Fruit fly (Drosophila melanogaster): ENCODE measurements around the gene CG34177.

Gene CG34177

dm6 chr2L:4463323-4463722 lies 29.6 kb downstream of the CG34177 start, which contains the start of the genes CG15443 and Paris (continued):
- no peak for TF ChIP-seq Hand (GFP tag; optimal IDR thresholded peaks at IDR 0.05)
- TF ChIP-seq dan (GFP tag; IDR thresholded peaks at IDR 0.05): no peak
- peak; percentile 69 for TF ChIP-seq MBD-R2 (GFP tag; IDR thresholded peaks at IDR 0.05)
- TF ChIP-seq NC2α (GFP tag; optimal IDR thresholded peaks at IDR 0.05): no peak
- TF ChIP-seq CG12299 (tag; optimal IDR thresholded peaks at IDR 0.05): no peak
- TF ChIP-seq danr (GFP tag; IDR thresholded peaks at IDR 0.05): no peak
- no peak for TF ChIP-seq Atf3 (GFP tag; optimal IDR thresholded peaks at IDR 0.05)
- TF ChIP-seq usp (GFP tag; optimal IDR thresholded peaks at IDR 0.05): no peak
- peak; percentile 39 for TF ChIP-seq CoRest (tag; optimal IDR thresholded peaks at IDR 0.05)
- TF ChIP-seq sim (GFP tag; IDR thresholded peaks at IDR 0.05): no peak
- no peak for TF ChIP-seq Optix (GFP tag; IDR thresholded peaks at IDR 0.05)
- no peak for TF ChIP-seq NK7.1 (GFP tag; optimal IDR thresholded peaks at IDR 0.05)
- peak; percentile 60 for TF ChIP-seq CG14710 (tag; optimal IDR thresholded peaks at IDR 0.05)
- peak; percentile 57; the same call in 2 of the 3 replicates for TF ChIP-seq ci (GFP tag; IDR thresholded peaks at IDR 0.05)
- TF ChIP-seq Aef1 (GFP tag; IDR thresholded peaks at IDR 0.05): no peak
- TF ChIP-seq Bgb (GFP tag; IDR thresholded peaks at IDR 0.05; ENCODE audit: partially characterized antibody): peak; percentile 86
- TF ChIP-seq HmgZ (tag; optimal IDR thresholded peaks at IDR 0.05): peak; percentile 9
- no peak for TF ChIP-seq CG30403 (GFP tag; optimal IDR thresholded peaks at IDR 0.05)
- TF ChIP-seq Dp (GFP tag; optimal IDR thresholded peaks at IDR 0.05): peak; percentile 77
- TF ChIP-seq CG17186 (GFP tag; optimal IDR thresholded peaks at IDR 0.05): peak; percentile 61
- TF ChIP-seq CG13287 (GFP tag; IDR thresholded peaks at IDR 0.05; ENCODE audit: partially characterized antibody): peak; percentile 85
- peak; percentile 73 for TF ChIP-seq inv (GFP tag; IDR thresholded peaks at IDR 0.05; ENCODE audit: partially characterized antibody)
- no peak for TF ChIP-seq toy (GFP tag; IDR thresholded peaks at IDR 0.05)
- no peak for TF ChIP-seq CG11695 (GFP tag; IDR thresholded peaks at IDR 0.05)
- TF ChIP-seq CG6254 (GFP tag; optimal IDR thresholded peaks at IDR 0.05): peak; percentile 100
- TF ChIP-seq CG13894 (tag; optimal IDR thresholded peaks at IDR 0.05): peak; percentile 63
- TF ChIP-seq chn (GFP tag; optimal IDR thresholded peaks at IDR 0.05): no peak
- peak; percentile 38 for TF ChIP-seq phol (tag; optimal IDR thresholded peaks at IDR 0.05)
- TF ChIP-seq CG42726 (GFP tag; IDR thresholded peaks at IDR 0.05; ENCODE audit: partially characterized antibody): no peak
- no peak for TF ChIP-seq gt (GFP tag; IDR thresholded peaks at IDR 0.05)
- TF ChIP-seq CG32532 (GFP tag; IDR thresholded peaks at IDR 0.05): peak; percentile 58; the same call in 1 of the 2 replicates
- TF ChIP-seq ash1 (GFP tag; optimal IDR thresholded peaks at IDR 0.05): no peak
- no peak for TF ChIP-seq fd3F (GFP tag; optimal IDR thresholded peaks at IDR 0.05)
- peak; percentile 16 for TF ChIP-seq mirr (GFP tag; optimal IDR thresholded peaks at IDR 0.05)
- no peak for TF ChIP-seq Atf-2 (GFP tag; optimal IDR thresholded peaks at IDR 0.05)
- TF ChIP-seq CHES-1-like (GFP tag; optimal IDR thresholded peaks at IDR 0.05): no peak
- TF ChIP-seq kay (GFP tag; optimal IDR thresholded peaks at IDR 0.05): no peak
- TF ChIP-seq CG13424 (tag; optimal IDR thresholded peaks at IDR 0.05): peak; percentile 6
- no peak for TF ChIP-seq ems (GFP tag; optimal IDR thresholded peaks at IDR 0.05)
- TF ChIP-seq CG3163 (GFP tag; optimal IDR thresholded peaks at IDR 0.05): no peak
- TF ChIP-seq CG13624 (GFP tag; optimal IDR thresholded peaks at IDR 0.05): no peak
- no peak for TF ChIP-seq zfh2 (GFP tag; optimal IDR thresholded peaks at IDR 0.05)
- TF ChIP-seq lola (GFP tag; optimal IDR thresholded peaks at IDR 0.05): no peak
- TF ChIP-seq CG30431 (GFP tag; optimal IDR thresholded peaks at IDR 0.05): no peak
- TF ChIP-seq CG16813 (GFP tag; IDR thresholded peaks at IDR 0.05; ENCODE audit: partially characterized antibody): peak; percentile 77
- TF ChIP-seq CG10654 (GFP tag; optimal IDR thresholded peaks at IDR 0.05): no peak
- TF ChIP-seq vvl (GFP tag; IDR thresholded peaks at IDR 0.05): peak; percentile 57
- TF ChIP-seq row (GFP tag; IDR thresholded peaks at IDR 0.05): peak; percentile 34; the same call in 1 of the 3 replicates
- no peak for TF ChIP-seq prd (optimal IDR thresholded peaks at IDR 0.05)
- TF ChIP-seq prd (GFP tag; IDR thresholded peaks at IDR 0.05): no peak
- TF ChIP-seq mam (GFP tag; optimal IDR thresholded peaks at IDR 0.05): no peak
- TF ChIP-seq Gsc (GFP tag; IDR thresholded peaks at IDR 0.05): no peak

Data from whole organism, embryonic.